Fruit fly (Drosophila melanogaster) whole organism, adult: ENCODE results near the gene Grx1.

Source experiments
- CG11617 ChIP-seq: fragments of 200-800 bp; sonication (Bioruptor generic); optimal IDR thresholded peaks from 2 replicates; lab custom pipeline; 2017; ENCODE audit warnings: mild to moderate bottlenecking, missing biosample characterization, missing genetic modification reagents, missing genetic modification characterization
- CG12768 ChIP-seq: fragments of 200-800 bp; sonication (Bioruptor generic); optimal IDR thresholded peaks from 2 replicates; lab custom pipeline; 2017; ENCODE audit warnings: missing biosample characterization, missing genetic modification characterization, mild to moderate bottlenecking, moderate library complexity, missing genetic modification reagents
- CG14711 ChIP-seq: fragments of 200-800 bp; sonication (Bioruptor generic); optimal IDR thresholded peaks from 2 replicates; lab custom pipeline; 2018; ENCODE audit warnings: missing biosample characterization, mild to moderate bottlenecking, missing genetic modification characterization, moderate library complexity
- CG1620 ChIP-seq: fragments of 200-800 bp; sonication (Bioruptor generic); optimal IDR thresholded peaks from 2 replicates; lab custom pipeline; 2016; ENCODE audit warnings: missing biosample characterization, missing genetic modification characterization
- CG33017 ChIP-seq: fragments of 200-800 bp; sonication (Bioruptor generic); optimal IDR thresholded peaks from 2 replicates; lab custom pipeline; 2018; ENCODE audit warnings: missing biosample characterization, mild to moderate bottlenecking, missing genetic modification characterization, moderate library complexity
- CG5204 ChIP-seq: fragments of 200-800 bp; sonication (Bioruptor generic); optimal IDR thresholded peaks from 2 replicates; lab custom pipeline; 2016; ENCODE audit warnings: missing biosample characterization, missing genetic modification characterization
- CG7045 ChIP-seq: fragments of 200-800 bp; sonication (Bioruptor generic); optimal IDR thresholded peaks from 2 replicates; lab custom pipeline; 2017; ENCODE audit warnings: missing biosample characterization, mild to moderate bottlenecking, missing genetic modification characterization
- CG7101 ChIP-seq: fragments of 200-800 bp; sonication (Bioruptor generic); optimal IDR thresholded peaks from 2 replicates; lab custom pipeline; 2018; ENCODE audit warnings: missing biosample characterization, mild to moderate bottlenecking, missing genetic modification characterization, moderate library complexity
- Clk ChIP-seq: fragments of 200-800 bp; sonication (Bioruptor generic); optimal IDR thresholded peaks from 2 replicates; lab custom pipeline; 2017; ENCODE audit warnings: missing biosample characterization, missing genetic modification characterization
- Crg-1 ChIP-seq: fragments of 200-800 bp; sonication (Bioruptor generic); optimal IDR thresholded peaks from 2 replicates; lab custom pipeline; 2016; ENCODE audit warnings: missing biosample characterization, missing genetic modification characterization
- Hr96 ChIP-seq: fragments of 200-800 bp; sonication (Bioruptor generic); optimal IDR thresholded peaks from 2 replicates; lab custom pipeline; 2016; ENCODE audit warnings: missing biosample characterization, missing genetic modification characterization
- Mnt ChIP-seq: fragments of 200-800 bp; sonication (Bioruptor generic); optimal IDR thresholded peaks from 2 replicates; lab custom pipeline; 2016; ENCODE audit warnings: missing biosample characterization, mild to moderate bottlenecking, missing genetic modification characterization
- bab1 ChIP-seq: fragments of 200-800 bp; sonication (Bioruptor generic); optimal IDR thresholded peaks from 3 replicates; lab custom pipeline; 2019; ENCODE audit warnings: missing biosample characterization, mild to moderate bottlenecking, missing genetic modification characterization, moderate library complexity
- cic ChIP-seq: fragments of 200-800 bp; sonication (Bioruptor generic); optimal IDR thresholded peaks from 2 replicates; lab custom pipeline; 2017; ENCODE audit warnings: missing biosample characterization, mild to moderate bottlenecking, missing genetic modification characterization, moderate library complexity
- cnc ChIP-seq, 2 experiments: fragments of >200 bp; optimal IDR thresholded peaks; 2 replicates each; lab custom pipeline; 2017
- kay ChIP-seq: fragments of 200-800 bp; sonication (Bioruptor generic); peaks from one replicate; lab custom pipeline; 2016; ENCODE audit warnings: missing biosample characterization, missing genetic modification characterization, borderline replicate concordance
- ovo ChIP-seq: fragments of 200-800 bp; sonication (Bioruptor generic); optimal IDR thresholded peaks from 2 replicates; lab custom pipeline; 2016; ENCODE audit warnings: missing biosample characterization, missing genetic modification characterization
- pad ChIP-seq: fragments of 200-800 bp; sonication (Bioruptor generic); optimal IDR thresholded peaks from 3 replicates; lab custom pipeline; 2017; ENCODE audit warnings: missing biosample characterization, missing genetic modification characterization, mild to moderate bottlenecking, moderate library complexity, missing genetic modification reagents
- tj ChIP-seq: fragments of 200-800 bp; sonication (Bioruptor generic); optimal IDR thresholded peaks from 3 replicates; lab custom pipeline; 2017; ENCODE audit warnings: missing biosample characterization, mild to moderate bottlenecking, missing genetic modification characterization, moderate library complexity
- toe ChIP-seq: fragments of 200-800 bp; sonication (Bioruptor generic); optimal IDR thresholded peaks from 2 replicates; lab custom pipeline; 2016; ENCODE audit warnings: missing biosample characterization, missing genetic modification characterization

The Grx1 gene

DNA sequence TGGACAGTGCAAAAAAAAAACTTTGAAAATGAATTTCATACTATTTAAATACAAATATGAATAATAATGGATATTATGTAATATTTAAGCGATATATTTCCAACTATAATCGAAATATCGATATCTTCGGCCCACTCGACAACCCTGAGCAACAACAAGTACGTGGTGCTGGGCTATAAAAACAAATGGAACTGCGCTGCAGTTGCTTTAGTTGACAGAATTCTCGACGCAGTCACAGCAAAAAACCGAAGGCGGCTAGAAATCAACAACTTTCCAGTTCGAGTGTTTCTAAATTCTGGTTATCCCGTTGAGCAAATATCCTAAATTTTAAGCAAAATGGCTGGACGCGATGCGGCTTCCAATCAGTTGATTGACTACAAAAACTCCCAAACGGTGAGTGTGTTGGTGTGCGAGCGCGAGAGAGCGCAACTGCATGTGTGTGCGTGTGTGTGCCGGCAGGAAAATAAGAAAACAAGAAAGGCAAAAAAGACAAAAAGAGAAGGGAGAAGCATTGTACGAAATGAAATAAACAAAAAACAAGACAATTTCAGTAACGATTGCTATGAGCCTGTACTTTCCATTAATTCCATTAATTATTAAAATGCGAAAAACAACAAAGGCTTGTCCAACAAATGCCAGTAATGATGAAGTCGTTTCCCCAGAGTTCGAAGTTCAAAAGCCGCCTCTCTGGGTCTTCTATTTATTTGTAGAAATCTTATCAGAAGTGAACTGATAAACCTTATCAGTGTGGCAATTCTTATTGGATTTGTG lies 46.4 kb upstream of the Grx1 start, which contains the start of gene Cat:
Gene Cat (plus strand): TSS at position 155 of the 771 bp plus-strand sequence.
- TF ChIP-seq pad: peak; percentile 36
- no peak for TF ChIP-seq cnc (optimal IDR thresholded peaks at IDR 0.05; lab: Kevin White, UChicago)
- peak; percentile 69 for TF ChIP-seq Clk (GFP tag; lab: Kevin White, UChicago)
- TF ChIP-seq Crg-1 (GFP tag; lab: Kevin White, UChicago): peak; percentile 64
- TF ChIP-seq Hr96 (GFP tag; lab: Kevin White, UChicago): no peak
- peak; percentile 95 for TF ChIP-seq kay (GFP tag; lab: Kevin White, UChicago)
- TF ChIP-seq CG11617 (GFP tag; lab: Kevin White, UChicago): peak; percentile 97
- TF ChIP-seq CG33017 (tag; lab: Kevin White, UChicago): peak; percentile 85
- TF ChIP-seq CG5204 (GFP tag; lab: Kevin White, UChicago): no peak
- TF ChIP-seq CG12768: peak; percentile 98
- peak; percentile 92 for TF ChIP-seq CG7045 (GFP tag; lab: Kevin White, UChicago)
- TF ChIP-seq bab1: peak; percentile 73
- peak; percentile 67 for TF ChIP-seq CG7101 (tag; lab: Kevin White, UChicago)
- peak; percentile 95 for TF ChIP-seq cic (GFP tag; lab: Kevin White, UChicago)
- peak; percentile 77 for TF ChIP-seq toe
- peak; percentile 92 for TF ChIP-seq tj (GFP tag; lab: Kevin White, UChicago)
- peak; percentile 84 for TF ChIP-seq ovo (GFP tag; lab: Kevin White, UChicago)
- TF ChIP-seq CG14711 (tag; lab: Kevin White, UChicago): peak; percentile 98
- peak; percentile 72 for TF ChIP-seq CG1620
- TF ChIP-seq Mnt: peak; percentile 75

dm6 chr3L:18823221-18823514 lies 45.9 kb upstream of the Grx1 start:
- no peak for TF ChIP-seq CG33017 (tag; lab: Kevin White, UChicago)
- no peak for TF ChIP-seq CG14711 (tag; lab: Kevin White, UChicago)
- TF ChIP-seq CG7045 (GFP tag; lab: Kevin White, UChicago): no peak
- no peak for TF ChIP-seq Clk (GFP tag; lab: Kevin White, UChicago)
- no peak for TF ChIP-seq Mnt
- TF ChIP-seq cic (GFP tag; lab: Kevin White, UChicago): no peak
- no peak for TF ChIP-seq CG12768

dm6 chr3L:18823870-18824561 lies 45.0 kb upstream of the Grx1 start:
- TF ChIP-seq ovo (GFP tag; lab: Kevin White, UChicago) (no peak), kay (GFP tag; lab: Kevin White, UChicago) (peak; percentile 93), pad (no peak)

dm6 chr3L:18824851-18825250 lies 44.2 kb upstream of the Grx1 start:
- no peak for TF ChIP-seq ovo (GFP tag; lab: Kevin White, UChicago)
- TF ChIP-seq Crg-1 (GFP tag; lab: Kevin White, UChicago): no peak
- TF ChIP-seq Hr96 (GFP tag; lab: Kevin White, UChicago): no peak
- TF ChIP-seq cic (GFP tag; lab: Kevin White, UChicago): no peak
- TF ChIP-seq CG11617 (GFP tag; lab: Kevin White, UChicago): no peak
- TF ChIP-seq tj (GFP tag; lab: Kevin White, UChicago): no peak
- TF ChIP-seq Mnt: no peak
- no peak for TF ChIP-seq toe
- no peak for TF ChIP-seq bab1
- no peak for TF ChIP-seq CG12768
- TF ChIP-seq CG1620: no peak
- no peak for TF ChIP-seq CG33017 (tag; lab: Kevin White, UChicago)

- TF ChIP-seq bab1 (no peak), CG1620 (no peak), CG7101 (tag; lab: Kevin White, UChicago) (no peak)
Observed at dm6 chr3L:18825993-18826392, 43.0 kb upstream of the Grx1 start.

DNA sequence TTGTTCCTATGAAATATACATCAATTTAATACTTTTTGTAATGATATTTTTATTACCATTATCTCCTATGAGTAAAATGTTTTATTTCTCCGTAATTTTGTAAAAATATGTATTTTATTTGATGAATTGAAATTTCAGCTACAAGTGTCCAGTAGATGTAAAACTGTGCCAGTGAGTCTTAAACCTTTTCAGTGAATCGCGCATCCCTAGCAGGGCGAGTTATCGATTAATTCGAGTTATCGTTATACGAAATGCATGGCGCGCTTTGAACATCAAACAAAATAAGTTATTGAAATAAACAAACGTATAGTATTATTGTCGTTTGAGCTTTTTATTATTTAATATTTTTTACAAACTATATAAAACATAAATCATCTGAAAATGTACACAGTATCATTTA lies 40.7 kb upstream of the Grx1 start:
- TF ChIP-seq bab1 (peak; percentile 57), CG11617 (GFP tag; lab: Kevin White, UChicago) (no peak), CG1620 (peak; percentile 13), CG7101 (tag; lab: Kevin White, UChicago) (no peak), kay (GFP tag; lab: Kevin White, UChicago) (peak; percentile 47), pad (no peak), CG33017 (tag; lab: Kevin White, UChicago) (no peak), CG12768 (no peak), cnc (optimal IDR thresholded peaks at IDR 0.05; lab: Kevin White, UChicago) (no peak), CG5204 (GFP tag; lab: Kevin White, UChicago) (no peak), Crg-1 (GFP tag; lab: Kevin White, UChicago) (no peak), toe (no peak), CG7045 (GFP tag; lab: Kevin White, UChicago) (no peak), cic (GFP tag; lab: Kevin White, UChicago) (peak; percentile 10), Hr96 (GFP tag; lab: Kevin White, UChicago) (no peak), Mnt (no peak), ovo (GFP tag; lab: Kevin White, UChicago) (no peak), CG14711 (tag; lab: Kevin White, UChicago) (peak; percentile 23)
